Worm (Caenorhabditis elegans) whole organism, L1 larva: ENCODE measurements around the gene D2096.13.

Experiments
- ceh-82 ChIP-seq, 3 experiments: fragments of 150-350 bp in 1 of 3; sonication (generic microtip) in 2 of 3; optimal IDR thresholded peaks; 2 replicates each; lab custom pipeline; 2014 to 2017; ENCODE audit warnings: missing biosample characterization in 3 of 3, missing genetic modification characterization in 3 of 3
- egl-27 ChIP-seq, 2 experiments: fragments of 150-350 bp in 1 of 2; sonication (generic microtip); optimal IDR thresholded peaks; 3 replicates each; lab custom pipeline; 2017 to 2018; ENCODE audit warnings: missing biosample characterization in 2 of 2, missing genetic modification characterization in 2 of 2, missing genetic modification reagents in 2 of 2
- hlh-17 ChIP-seq: fragments of 200-800 bp; sonication (Bioruptor generic); optimal IDR thresholded peaks from 2 replicates; lab custom pipeline; 2018; ENCODE audit warnings: missing genetic modification characterization, mild to moderate bottlenecking, missing compliant biosample characterization, moderate library complexity, borderline replicate concordance
- lin-15B ChIP-seq: fragments of 150-350 bp; sonication (generic microtip); optimal IDR thresholded peaks from 3 replicates; lab custom pipeline; 2014; ENCODE audit warnings: missing biosample characterization, missing genetic modification characterization
- lsy-2 ChIP-seq, 2 experiments: fragments of 150-350 bp; optimal IDR thresholded peaks; 2 replicates each; lab custom pipeline; 2014; ENCODE audit warnings: missing biosample characterization in 2 of 2, missing genetic modification characterization in 2 of 2
- mdl-1 ChIP-seq, 2 experiments: fragments of 150-350 bp; optimal IDR thresholded peaks; 2 replicates each; lab custom pipeline; 2014 to 2017; ENCODE audit warnings: missing biosample characterization in 2 of 2, missing genetic modification characterization in 2 of 2, inconsistent platforms in 1 of 2
- mef-2 ChIP-seq: fragments of 150-350 bp; optimal IDR thresholded peaks from 2 replicates; lab custom pipeline; 2014; ENCODE audit warnings: missing biosample characterization, missing genetic modification characterization
- mep-1 ChIP-seq: fragments of 150-350 bp; optimal IDR thresholded peaks from 2 replicates; lab custom pipeline; 2014; ENCODE audit warnings: missing biosample characterization, missing genetic modification characterization
- nhr-85 ChIP-seq: sonication (generic microtip); peaks from one replicate; lab custom pipeline; 2016; ENCODE audit warnings: missing genetic modification characterization, inconsistent platforms, missing compliant biosample characterization
- pqm-1 ChIP-seq: sonication (generic microtip); optimal IDR thresholded peaks from 3 replicates; lab custom pipeline; 2017; ENCODE audit warnings: missing biosample characterization, missing genetic modification characterization
- snpc-4 ChIP-seq: fragments of 150-350 bp; optimal IDR thresholded peaks from 2 replicates; lab custom pipeline; 2014; ENCODE audit warnings: missing biosample characterization, missing genetic modification characterization
- ztf-11 ChIP-seq, 2 experiments: sonication (generic microtip); optimal IDR thresholded peaks; 2 replicates each; lab custom pipeline; 2016 to 2017; ENCODE audit warnings: missing genetic modification characterization in 2 of 2, missing biosample characterization in 1 of 2, missing compliant biosample characterization in 1 of 2

DNA sequence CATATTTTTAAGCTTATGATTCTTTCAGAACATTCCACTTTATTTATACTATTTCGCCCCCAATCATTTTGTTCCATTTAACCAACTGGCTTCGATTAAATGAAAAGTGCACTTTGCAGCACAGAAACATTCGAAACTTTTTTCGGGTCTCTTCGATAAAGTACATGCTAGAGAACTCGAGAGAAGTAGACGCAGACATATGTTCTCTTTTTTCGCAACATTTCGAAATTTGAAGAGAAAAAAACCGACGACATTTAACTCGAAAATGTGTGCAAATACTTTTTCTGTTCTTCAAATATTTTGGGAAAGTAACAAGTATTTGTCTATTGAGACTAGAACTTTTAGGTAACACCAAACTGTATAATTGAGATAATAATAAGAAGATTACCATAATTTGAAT lies 18.5 kb upstream of the D2096.13 start:
- TF ChIP-seq ceh-82 (tag; optimal IDR thresholded peaks at IDR 0.05; lab: Kevin White, UChicago) (peak in 2 of 3 experiments; percentile 2 to 38), mef-2 (no peak), mep-1 (peak; percentile 36), ztf-11 (tag; optimal IDR thresholded peaks at IDR 0.05; lab: Kevin White, UChicago) (no peak), hlh-17 (GFP tag; lab: Kevin White, UChicago) (no peak), egl-27 (tag; optimal IDR thresholded peaks at IDR 0.05; lab: Kevin White, UChicago) (no peak), lin-15B (tag; lab: Kevin White, UChicago) (no peak), pqm-1 (tag; lab: Kevin White, UChicago) (no peak), snpc-4 (tag; lab: Kevin White, UChicago) (no peak), mdl-1 (tag; optimal IDR thresholded peaks at IDR 0.05; lab: Kevin White, UChicago) (no peak), lsy-2 (tag; optimal IDR thresholded peaks at IDR 0.05; lab: Kevin White, UChicago) (peak in 1 of 2 experiments; percentile 32), nhr-85 (tag; lab: Kevin White, UChicago) (no peak)
